Worm (Caenorhabditis elegans) whole organism, L2 larva: ENCODE data around the gene acox-1.5.
A peak's percentile ranks its signal among the peaks of the same experiment; 100 is the strongest.

Experiments
- C34F6.9 ChIP-seq: fragments of 150-350 bp; optimal IDR thresholded peaks from 2 replicates; lab custom pipeline; 2014; ENCODE audit warnings: missing biosample characterization, missing genetic modification characterization
- F13H6.1 ChIP-seq: sonication (generic microtip); optimal IDR thresholded peaks from 2 replicates; lab custom pipeline; 2016; ENCODE audit warnings: missing genetic modification characterization, missing compliant biosample characterization
- R02D3.7 ChIP-seq: fragments of 150-350 bp; optimal IDR thresholded peaks from 2 replicates; lab custom pipeline; 2014; ENCODE audit warnings: missing biosample characterization, missing genetic modification characterization
- Y55F3AM.14 ChIP-seq: fragments of 200-800 bp; sonication (Bioruptor generic); optimal IDR thresholded peaks from 2 replicates; lab custom pipeline; 2018; ENCODE audit warnings: mild to moderate bottlenecking, missing genetic modification characterization, missing compliant biosample characterization
- aly-2 ChIP-seq: fragments of 150-350 bp; optimal IDR thresholded peaks from 2 replicates; lab custom pipeline; 2014; ENCODE audit warnings: missing biosample characterization, missing genetic modification characterization
- ama-1 ChIP-seq: fragments of 150-350 bp; optimal IDR thresholded peaks from 2 replicates; lab custom pipeline; 2018; ENCODE audit warnings: inconsistent platforms
- ceh-16 ChIP-seq: fragments of 150-350 bp; optimal IDR thresholded peaks from 2 replicates; lab custom pipeline; 2014; ENCODE audit warnings: missing biosample characterization, missing genetic modification characterization
- crh-2 ChIP-seq: sonication (generic microtip); optimal IDR thresholded peaks from 2 replicates; lab custom pipeline; 2017; ENCODE audit warnings: missing biosample characterization, missing genetic modification characterization
- dmd-4 ChIP-seq: sonication (generic microtip); optimal IDR thresholded peaks from 2 replicates; lab custom pipeline; 2017; ENCODE audit warnings: missing biosample characterization, missing genetic modification characterization
- egl-27 ChIP-seq: sonication (generic microtip); optimal IDR thresholded peaks from 3 replicates; lab custom pipeline; 2017; ENCODE audit warnings: missing biosample characterization, missing genetic modification reagents, missing genetic modification characterization
- elt-1 ChIP-seq: fragments of 150-350 bp; optimal IDR thresholded peaks from 2 replicates; lab custom pipeline; 2014; ENCODE audit warnings: missing biosample characterization, missing genetic modification characterization
- elt-3 ChIP-seq: sonication (generic microtip); optimal IDR thresholded peaks from 2 replicates; lab custom pipeline; 2017; ENCODE audit warnings: missing biosample characterization, missing genetic modification characterization
- fos-1 ChIP-seq: fragments of 150-350 bp; optimal IDR thresholded peaks from 2 replicates; lab custom pipeline; 2014; ENCODE audit warnings: missing biosample characterization, missing genetic modification characterization
- gmeb-1 ChIP-seq: fragments of 150-350 bp; optimal IDR thresholded peaks from 2 replicates; lab custom pipeline; 2014; ENCODE audit warnings: missing biosample characterization, missing genetic modification characterization
- lin-11 ChIP-seq: fragments of 150-350 bp; sonication (generic microtip); optimal IDR thresholded peaks from 2 replicates; lab custom pipeline; 2014; ENCODE audit warnings: missing biosample characterization, missing genetic modification characterization, inconsistent platforms, mixed read lengths
- lin-13 ChIP-seq: fragments of 150-350 bp; optimal IDR thresholded peaks from 2 replicates; lab custom pipeline; 2014; ENCODE audit warnings: missing biosample characterization, missing genetic modification reagents, missing genetic modification characterization
- lin-39 ChIP-seq: fragments of 150-350 bp; optimal IDR thresholded peaks from 2 replicates; lab custom pipeline; 2014; ENCODE audit warnings: missing biosample characterization, missing genetic modification reagents, missing genetic modification characterization
- lsy-2 ChIP-seq, 2 experiments: fragments of 150-350 bp in 1 of 2; sonication (generic microtip) in 1 of 2; optimal IDR thresholded peaks; 2 replicates each; lab custom pipeline; 2014 to 2017; ENCODE audit warnings: missing biosample characterization in 2 of 2, missing genetic modification characterization in 2 of 2
- mdl-1 ChIP-seq, 2 experiments: fragments of 150-350 bp in 1 of 2; sonication (generic microtip) in 1 of 2; optimal IDR thresholded peaks; 2 replicates each; lab custom pipeline; 2017; ENCODE audit warnings: missing biosample characterization in 2 of 2, missing genetic modification characterization in 2 of 2
- nhr-12 ChIP-seq: fragments of 150-350 bp; optimal IDR thresholded peaks from 2 replicates; lab custom pipeline; 2014; ENCODE audit warnings: missing biosample characterization, missing genetic modification characterization
- nhr-129 ChIP-seq: fragments of 150-350 bp; optimal IDR thresholded peaks from 2 replicates; lab custom pipeline; 2014; ENCODE audit warnings: missing biosample characterization, missing genetic modification characterization
- nhr-21 ChIP-seq: fragments of 150-350 bp; optimal IDR thresholded peaks from 2 replicates; lab custom pipeline; 2014; ENCODE audit warnings: missing biosample characterization, missing genetic modification characterization
- nhr-237 ChIP-seq: fragments of 150-350 bp; optimal IDR thresholded peaks from 2 replicates; lab custom pipeline; 2014; ENCODE audit warnings: missing biosample characterization, missing genetic modification characterization
- nhr-25 ChIP-seq: fragments of 150-350 bp; sonication (generic microtip); optimal IDR thresholded peaks from 3 replicates; lab custom pipeline; 2014; ENCODE audit warnings: missing biosample characterization, missing genetic modification characterization
- nhr-6 ChIP-seq: fragments of 150-350 bp; optimal IDR thresholded peaks from 2 replicates; lab custom pipeline; 2014; ENCODE audit warnings: missing biosample characterization, missing genetic modification characterization
- peb-1 ChIP-seq: fragments of 150-350 bp; optimal IDR thresholded peaks from 2 replicates; lab custom pipeline; 2014; ENCODE audit warnings: missing biosample characterization, missing genetic modification characterization
- sem-4 ChIP-seq: fragments of 150-350 bp; optimal IDR thresholded peaks from 2 replicates; lab custom pipeline; 2014; ENCODE audit warnings: missing biosample characterization, missing genetic modification reagents, missing genetic modification characterization
- skn-1 ChIP-seq: sonication (generic microtip); optimal IDR thresholded peaks from 2 replicates; lab custom pipeline; 2017; ENCODE audit warnings: missing biosample characterization, missing genetic modification characterization
- sma-3 ChIP-seq: sonication (generic microtip); optimal IDR thresholded peaks from 2 replicates; lab custom pipeline; 2016; ENCODE audit warnings: missing genetic modification reagents, missing genetic modification characterization, missing compliant biosample characterization
- sma-9 ChIP-seq, 2 experiments: fragments of 150-350 bp in 1 of 2; sonication (generic microtip) in 1 of 2; optimal IDR thresholded peaks; 2 replicates each; lab custom pipeline; 2014 to 2016; ENCODE audit warnings: missing genetic modification characterization in 2 of 2, mild to moderate bottlenecking in 1 of 2, missing biosample characterization in 1 of 2, missing compliant biosample characterization in 1 of 2, missing genetic modification reagents in 1 of 2, moderate library complexity in 1 of 2
- snpc-4 ChIP-seq: fragments of 150-350 bp; optimal IDR thresholded peaks from 2 replicates; lab custom pipeline; 2014; ENCODE audit warnings: missing biosample characterization, missing genetic modification characterization
- unc-55 ChIP-seq: fragments of 150-350 bp; sonication (generic microtip); optimal IDR thresholded peaks from 3 replicates; lab custom pipeline; 2014; ENCODE audit warnings: missing biosample characterization, missing genetic modification reagents, missing genetic modification characterization
- unc-62 ChIP-seq: fragments of 150-350 bp; optimal IDR thresholded peaks from 2 replicates; lab custom pipeline; 2014; ENCODE audit warnings: missing biosample characterization, missing genetic modification reagents, missing genetic modification characterization
- ztf-11 ChIP-seq: sonication (generic microtip); optimal IDR thresholded peaks from 2 replicates; lab custom pipeline; 2017; ENCODE audit warnings: missing biosample characterization, missing genetic modification characterization
- ztf-4 ChIP-seq: fragments of 150-350 bp; optimal IDR thresholded peaks from 2 replicates; lab custom pipeline; 2014; ENCODE audit warnings: missing biosample characterization, missing genetic modification characterization

acox-1.5 gene

ce11 chrIII:9631117-9631655 is 39.2 kb upstream of the acox-1.5 start, which contains the start of gene ubc-7 (continued):
- TF ChIP-seq unc-62 (GFP tag; lab: Kevin White, UChicago), result no peak
- TF ChIP-seq gmeb-1 (tag; lab: Kevin White, UChicago), result peak; percentile 98
- TF ChIP-seq sem-4, result peak; percentile 59
- TF ChIP-seq C34F6.9 (tag; lab: Kevin White, UChicago), result peak; percentile 83
- no peak for TF ChIP-seq dmd-4
- peak; percentile 61 to 92 for TF ChIP-seq lsy-2 (tag; optimal IDR thresholded peaks at IDR 0.05; lab: Kevin White, UChicago)
- TF ChIP-seq fos-1, result peak; percentile 50
- peak; percentile 84 for TF ChIP-seq nhr-21 (tag; lab: Kevin White, UChicago)
- TF ChIP-seq R02D3.7 (tag; lab: Kevin White, UChicago), result peak; percentile 20
- TF ChIP-seq lin-13 (GFP tag; lab: Kevin White, UChicago), result peak; percentile 87
- peak; percentile 39 for TF ChIP-seq snpc-4

- peak; percentile 85 for TF ChIP-seq sma-3
- peak; percentile 19 for TF ChIP-seq nhr-237
- peak; percentile 4 for TF ChIP-seq fos-1
- no peak for TF ChIP-seq elt-1
- TF ChIP-seq lin-13 (GFP tag; lab: Kevin White, UChicago), result peak; percentile 72
- TF ChIP-seq Y55F3AM.14 (GFP tag; lab: Kevin White, UChicago), result peak; percentile 17
- TF ChIP-seq unc-62 (GFP tag; lab: Kevin White, UChicago), result no peak
- no peak for TF ChIP-seq elt-3 (tag; lab: Kevin White, UChicago)
- TF ChIP-seq unc-55, result peak; percentile 57
- peak; percentile 58 for TF ChIP-seq nhr-25 (tag; lab: Kevin White, UChicago)
- TF ChIP-seq C34F6.9 (tag; lab: Kevin White, UChicago), result peak; percentile 63
- TF ChIP-seq nhr-129 (tag; lab: Kevin White, UChicago), result peak; percentile 35
- peak; percentile 64 for TF ChIP-seq ama-1
- TF ChIP-seq lin-11 (tag; lab: Kevin White, UChicago), result no peak
- peak; percentile 72 for TF ChIP-seq F13H6.1
- TF ChIP-seq ztf-4 (tag; lab: Kevin White, UChicago), result peak; percentile 55
- TF ChIP-seq skn-1 (tag; lab: Kevin White, UChicago), result peak; percentile 66
- no peak for TF ChIP-seq ceh-16 (tag; lab: Kevin White, UChicago)
- peak; percentile 75 for TF ChIP-seq crh-2 (tag; lab: Kevin White, UChicago)
- TF ChIP-seq sem-4, result peak; percentile 77
- TF ChIP-seq snpc-4, result no peak
- TF ChIP-seq egl-27 (tag; lab: Kevin White, UChicago), result peak; percentile 6
- TF ChIP-seq lsy-2 (tag; optimal IDR thresholded peaks at IDR 0.05; lab: Kevin White, UChicago), result peak in 1 of 2 experiments; percentile 76
- TF ChIP-seq gmeb-1 (tag; lab: Kevin White, UChicago), result peak; percentile 80
- no peak for TF ChIP-seq mdl-1 (tag; optimal IDR thresholded peaks at IDR 0.05; lab: Kevin White, UChicago)
- peak; percentile 69 for TF ChIP-seq sma-9 (GFP tag; optimal IDR thresholded peaks at IDR 0.05; lab: Kevin White, UChicago)
- TF ChIP-seq sma-9 (tag; optimal IDR thresholded peaks at IDR 0.05; lab: Kevin White, UChicago), result no peak
- TF ChIP-seq, all 48 proteins: peak for 19
Measured at ce11 chrIII:9629855-9630254, 37.9 kb upstream of the acox-1.5 start, which contains the start of gene rpac-19. rpac-19 (minus strand) TSS chrIII:9629885.

DNA sequence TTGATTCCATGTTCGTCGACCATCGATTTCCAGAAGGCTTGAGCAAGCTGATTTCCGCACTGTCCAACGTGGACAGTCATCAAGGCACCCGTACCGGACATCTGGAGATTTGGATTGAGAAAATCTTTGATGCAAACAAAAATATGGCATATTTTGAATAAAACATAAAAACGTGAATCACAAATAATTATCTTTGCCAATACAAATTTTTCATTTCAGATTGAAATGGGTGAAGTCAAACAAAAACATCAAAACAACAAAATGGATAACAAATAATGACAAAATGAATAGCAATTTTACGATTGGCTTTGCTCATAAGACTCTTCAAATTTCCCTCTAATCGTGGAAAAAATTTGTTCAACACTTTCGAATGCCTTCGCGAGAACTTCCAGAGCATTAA is 37.1 kb upstream of the acox-1.5 start, which contains the start of gene tbg-1:
tbg-1 (minus strand) TSS at position 101 of the 400 bp plus-strand sequence.
- TF ChIP-seq nhr-6 (tag; lab: Kevin White, UChicago) (no peak), C34F6.9 (tag; lab: Kevin White, UChicago) (no peak), lsy-2 (tag; optimal IDR thresholded peaks at IDR 0.05; lab: Kevin White, UChicago) (no peak), aly-2 (tag; lab: Kevin White, UChicago) (no peak), unc-62 (GFP tag; lab: Kevin White, UChicago) (no peak), peb-1 (no peak), fos-1 (no peak), lin-13 (GFP tag; lab: Kevin White, UChicago) (no peak), lin-11 (tag; lab: Kevin White, UChicago) (no peak), nhr-12 (tag; lab: Kevin White, UChicago) (no peak), ztf-11 (tag; lab: Kevin White, UChicago) (no peak), nhr-129 (tag; lab: Kevin White, UChicago) (no peak), sem-4 (no peak), R02D3.7 (tag; lab: Kevin White, UChicago) (no peak), nhr-237 (no peak), lin-39 (tag; lab: Kevin White, UChicago) (no peak)

ce11 chrIII:9626602-9627001 is 34.6 kb upstream of the acox-1.5 start:
- TF ChIP-seq ztf-4 (tag; lab: Kevin White, UChicago) (peak; percentile 3), nhr-129 (tag; lab: Kevin White, UChicago) (peak; percentile 4), dmd-4 (no peak)
